Worm (Caenorhabditis elegans): ENCODE results near the gene F22B7.9.

Gene F22B7.9

ce11 chrIII:8678371-8678770, 24.6 kb upstream of the F22B7.9 start (continued):
- TF ChIP-seq mes-2 (tag; optimal IDR thresholded peaks at IDR 0.05; ENCODE audit: poor library complexity, severe bottlenecking) (peak; percentile 82), Y75B8A.6 (GFP tag; IDR thresholded peaks at IDR 0.05) (peak; percentile 88), saeg-2 (GFP tag; IDR thresholded peaks at IDR 0.05) (0 out of 2 replicates have a peak, but pooled peaks have one; percentile 7), ztf-7 (tag; optimal IDR thresholded peaks at IDR 0.05) (peak; percentile 81), zag-1 (tag; optimal IDR thresholded peaks at IDR 0.05) (no peak), hmg-1.1 (GFP tag; IDR thresholded peaks at IDR 0.05) (peak; percentile 96), dmd-6 (GFP tag; IDR thresholded peaks at IDR 0.05) (peak; percentile 47), ceh-44 (GFP tag; IDR thresholded peaks at IDR 0.05) (peak; percentile 74; the same call in 1 of the 2 replicates), T26A8.4 (GFP tag; IDR thresholded peaks at IDR 0.05) (peak; percentile 85), cey-2 (tag; optimal IDR thresholded peaks at IDR 0.05; ENCODE audit: borderline replicate concordance, insufficient read depth) (no peak), ceh-32 (tag; optimal IDR thresholded peaks at IDR 0.05; ENCODE audit: poor library complexity) (no peak), nhr-28 (tag; optimal IDR thresholded peaks at IDR 0.05) (peak; percentile 63), daf-16 (GFP tag; optimal IDR thresholded peaks at IDR 0.05) (peak; percentile 51 to 90), daf-16 (tag; optimal IDR thresholded peaks at IDR 0.05) (peak; percentile 53), R02D3.7 (tag; optimal IDR thresholded peaks at IDR 0.05) (no peak), nhr-41 (GFP tag; IDR thresholded peaks at IDR 0.05) (peak; percentile 87), fkh-10 (GFP tag; optimal IDR thresholded peaks at IDR 0.05) (peak; percentile 0), F44E2.7 (GFP tag; IDR thresholded peaks at IDR 0.05) (peak; percentile 74; the same call in 1 of the 2 replicates), ceh-82 (tag; optimal IDR thresholded peaks at IDR 0.05) (no peak), php-3 (GFP tag; IDR thresholded peaks at IDR 0.05) (peak; percentile 72), nhr-42 (GFP tag; IDR thresholded peaks at IDR 0.05) (peak; percentile 87), set-16 (GFP tag; IDR thresholded peaks at IDR 0.05) (peak; percentile 29; the same call in 1 of the 2 replicates), ztf-11 (tag; optimal IDR thresholded peaks at IDR 0.05) (no peak), hlh-30 (tag; optimal IDR thresholded peaks at IDR 0.05; ENCODE audit: insufficient read depth) (peak; percentile 72), dmd-8 (GFP tag; IDR thresholded peaks at IDR 0.05) (peak; percentile 95), D1046.2 (GFP tag; IDR thresholded peaks at IDR 0.05) (no peak), nhr-102 (tag; optimal IDR thresholded peaks at IDR 0.05) (peak; percentile 75), unc-130 (GFP tag; optimal IDR thresholded peaks at IDR 0.05) (peak; percentile 60), zfp-3 (GFP tag; conservative IDR thresholded peaks at IDR 0.05) (peak; percentile 78; the same call in 1 of the 2 replicates), attf-4 (tag; optimal IDR thresholded peaks at IDR 0.05) (no peak), dmd-9 (GFP tag; IDR thresholded peaks at IDR 0.05) (peak; percentile 71; the same call in 1 of the 2 replicates), nhr-11 (tag; optimal IDR thresholded peaks at IDR 0.05) (peak; percentile 39), lin-29 (GFP tag; IDR thresholded peaks at IDR 0.05) (peak; percentile 65; the same call in 1 of the 2 replicates), daf-8 (GFP tag; IDR thresholded peaks at IDR 0.05) (no peak), nhr-77 (tag; optimal IDR thresholded peaks at IDR 0.05) (no peak), egl-43 (GFP tag; IDR thresholded peaks at IDR 0.05) (peak; percentile 97), pqm-1 (tag; optimal IDR thresholded peaks at IDR 0.05) (no peak), ZK337.2 (GFP tag; IDR thresholded peaks at IDR 0.05) (peak; percentile 78), madf-5 (GFP tag; IDR thresholded peaks at IDR 0.05) (peak; percentile 86 to 89; a peak in 3 of 4 replicates), Y105C5A.15 (GFP tag; IDR thresholded peaks at IDR 0.05) (peak; percentile 93), pha-4 (GFP tag; IDR thresholded peaks at IDR 0.05) (peak; percentile 93), pha-4 (tag; optimal IDR thresholded peaks at IDR 0.05) (no peak), daf-12 (tag; optimal IDR thresholded peaks at IDR 0.05) (no peak), nhr-6 (tag; optimal IDR thresholded peaks at IDR 0.05) (peak; percentile 30), snpc-4 (tag; optimal IDR thresholded peaks at IDR 0.05) (no peak), tra-1 (GFP tag; IDR thresholded peaks at IDR 0.05) (peak; percentile 87), rbr-2 (tag; optimal IDR thresholded peaks at IDR 0.05) (peak; percentile 72), lir-3 (tag; optimal IDR thresholded peaks at IDR 0.05) (peak; percentile 75), unc-39 (tag; optimal IDR thresholded peaks at IDR 0.05) (no peak), zfp-2 (tag; optimal IDR thresholded peaks at IDR 0.05) (peak; percentile 24), jun-1 (tag; optimal IDR thresholded peaks at IDR 0.05) (no peak), gei-8 (GFP tag; optimal IDR thresholded peaks at IDR 0.05) (peak; percentile 71)

Measured in whole organism, L4 larva.